Worm (Caenorhabditis elegans) whole organism, L1 larva: ENCODE measurements around the gene F02D8.9.

ENCODE experiments used
- aly-2 ChIP-seq: fragments of 150-350 bp; optimal IDR thresholded peaks from 2 replicates; lab custom pipeline; 2014; ENCODE audit warnings: missing biosample characterization, missing genetic modification characterization
- lsy-2 ChIP-seq, 2 experiments: fragments of 150-350 bp; optimal IDR thresholded peaks; 2 replicates each; lab custom pipeline; 2014; ENCODE audit warnings: missing biosample characterization in 2 of 2, missing genetic modification characterization in 2 of 2
- mdl-1 ChIP-seq, 2 experiments: fragments of 150-350 bp; optimal IDR thresholded peaks; 2 replicates each; lab custom pipeline; 2014 to 2017; ENCODE audit warnings: missing biosample characterization in 2 of 2, missing genetic modification characterization in 2 of 2, inconsistent platforms in 1 of 2
- nhr-77 ChIP-seq: fragments of 150-350 bp; optimal IDR thresholded peaks from 2 replicates; lab custom pipeline; 2014; ENCODE audit warnings: missing biosample characterization, missing genetic modification characterization
- nhr-90 ChIP-seq: sonication (generic microtip); optimal IDR thresholded peaks from 2 replicates; lab custom pipeline; 2016; ENCODE audit warnings: mild to moderate bottlenecking, missing genetic modification characterization, missing compliant biosample characterization; ENCODE audit not compliant: poor library complexity
- pqm-1 ChIP-seq: sonication (generic microtip); optimal IDR thresholded peaks from 3 replicates; lab custom pipeline; 2017; ENCODE audit warnings: missing biosample characterization, missing genetic modification characterization
- skn-1 ChIP-seq: fragments of 150-350 bp; optimal IDR thresholded peaks from 2 replicates; lab custom pipeline; 2014; ENCODE audit warnings: missing biosample characterization, missing genetic modification characterization

- TF ChIP-seq skn-1 (peak; percentile 90), mdl-1 (tag; optimal IDR thresholded peaks at IDR 0.05; lab: Kevin White, UChicago) (peak in 1 of 2 experiments; percentile 81), lsy-2 (tag; optimal IDR thresholded peaks at IDR 0.05; lab: Kevin White, UChicago) (peak; percentile 95 to 98), aly-2 (peak; percentile 33), nhr-90 (tag; lab: Kevin White, UChicago) (peak; percentile 94), pqm-1 (tag; lab: Kevin White, UChicago) (no peak), nhr-77 (tag; lab: Kevin White, UChicago) (peak; percentile 91)
These were observed 46.7 kb upstream of the F02D8.9 start, which contains the start of the genes fib-1 and mut-15 for ce11 chrV:15002184-15002690.
